Fruit fly (Drosophila melanogaster) whole organism, embryonic: ENCODE results near the gene JIL-1.

ENCODE experiments used
- Abd-B ChIP-seq: fragments of 200-800 bp; sonication (Bioruptor generic); optimal IDR thresholded peaks from 2 replicates; lab custom pipeline; 2018; ENCODE audit warnings: missing biosample characterization, mild to moderate bottlenecking, missing genetic modification characterization, moderate library complexity
- Adf1 ChIP-seq: fragments of 200-800 bp; sonication (Bioruptor generic); IDR thresholded peaks from 2 replicates; pipeline ENCODE4 v1.3.6; 2022; ENCODE audit warnings: missing biosample characterization, missing genetic modification characterization
- Antp ChIP-seq: fragments of 200-800 bp; sonication (Bioruptor generic); optimal IDR thresholded peaks from 3 replicates; lab custom pipeline; 2016; ENCODE audit warnings: missing biosample characterization, missing genetic modification characterization
- CG10462 ChIP-seq: fragments of 200-800 bp; sonication (Bioruptor generic); optimal IDR thresholded peaks from 2 replicates; lab custom pipeline; 2016; ENCODE audit warnings: missing biosample characterization, missing genetic modification characterization
- CG12299 ChIP-seq: fragments of 200-800 bp; sonication (Bioruptor generic); optimal IDR thresholded peaks from 2 replicates; lab custom pipeline; 2018; ENCODE audit warnings: missing biosample characterization, mild to moderate bottlenecking, missing genetic modification characterization
- CG1233 ChIP-seq: fragments of 200-800 bp; sonication (Bioruptor generic); optimal IDR thresholded peaks from 4 replicates; lab custom pipeline; 2018; ENCODE audit warnings: missing biosample characterization, mild to moderate bottlenecking, missing genetic modification characterization
- CG1603 ChIP-seq: fragments of 200-800 bp; sonication (Bioruptor generic); optimal IDR thresholded peaks from 2 replicates; lab custom pipeline; 2019; ENCODE audit warnings: missing biosample characterization, mild to moderate bottlenecking, missing genetic modification characterization, moderate library complexity
- CG16815 ChIP-seq: fragments of 200-800 bp; sonication (Bioruptor generic); optimal IDR thresholded peaks from 3 replicates; lab custom pipeline; 2017; ENCODE audit warnings: missing biosample characterization, mild to moderate bottlenecking, missing genetic modification characterization
- CG17385 ChIP-seq: fragments of 200-800 bp; sonication (Bioruptor generic); optimal IDR thresholded peaks from 3 replicates; lab custom pipeline; 2018; ENCODE audit warnings: missing biosample characterization, mild to moderate bottlenecking, missing genetic modification characterization
- CG2129 ChIP-seq: fragments of 200-800 bp; sonication (Bioruptor generic); IDR thresholded peaks from 2 replicates; pipeline ENCODE4 v1.3.6; 2022; ENCODE audit warnings: missing biosample characterization, missing genetic modification characterization; ENCODE audit not compliant: partially characterized antibody
- CG2712 ChIP-seq: fragments of 200-800 bp; optimal IDR thresholded peaks from 3 replicates; lab custom pipeline; 2019; ENCODE audit warnings: missing biosample characterization, mild to moderate bottlenecking, missing genetic modification characterization, moderate library complexity
- CG30403 ChIP-seq: fragments of 200-800 bp; sonication (Bioruptor generic); optimal IDR thresholded peaks from 3 replicates; lab custom pipeline; 2016; ENCODE audit warnings: missing biosample characterization, missing genetic modification characterization
- CG6854 ChIP-seq: fragments of 200-800 bp; sonication (Bioruptor generic); optimal IDR thresholded peaks from 3 replicates; lab custom pipeline; 2017; ENCODE audit warnings: missing biosample characterization, mild to moderate bottlenecking, missing genetic modification characterization
- CG7839 ChIP-seq: fragments of 200-800 bp; sonication (Bioruptor generic); optimal IDR thresholded peaks from 3 replicates; lab custom pipeline; 2018; ENCODE audit warnings: missing biosample characterization, mild to moderate bottlenecking, missing genetic modification characterization, moderate library complexity
- CG7963 ChIP-seq: fragments of 200-800 bp; sonication (Bioruptor generic); IDR thresholded peaks from 3 replicates; pipeline ENCODE4 v1.3.6; 2022; ENCODE audit warnings: missing biosample characterization, missing genetic modification characterization; ENCODE audit not compliant: partially characterized antibody
- CG8281 ChIP-seq: fragments of 200-800 bp; sonication (Bioruptor generic); optimal IDR thresholded peaks from 2 replicates; lab custom pipeline; 2018; ENCODE audit warnings: missing biosample characterization, mild to moderate bottlenecking, missing genetic modification characterization, moderate library complexity
- CG9876 ChIP-seq: fragments of 200-800 bp; sonication (Bioruptor generic); optimal IDR thresholded peaks from 2 replicates; lab custom pipeline; 2016; ENCODE audit warnings: missing biosample characterization, missing genetic modification characterization
- CrebB ChIP-seq: fragments of 200-800 bp; sonication (Bioruptor generic); optimal IDR thresholded peaks from 3 replicates; lab custom pipeline; 2018; ENCODE audit warnings: missing biosample characterization, mild to moderate bottlenecking, missing genetic modification characterization
- D ChIP-seq, 2 experiments: fragments of 200-800 bp in 1 of 2; fragments of >200 bp in 1 of 2; sonication (Bioruptor generic) in 1 of 2; optimal IDR thresholded peaks; 2 replicates in 1 of 2; 3 replicates in 1 of 2; lab custom pipeline; 2017; ENCODE audit warnings: mild to moderate bottlenecking in 1 of 2, missing biosample characterization in 1 of 2, missing genetic modification characterization in 1 of 2, missing genetic modification reagents in 1 of 2
- E2f1 ChIP-seq: fragments of 200-800 bp; sonication (Bioruptor generic); IDR thresholded peaks from 2 replicates; pipeline ENCODE4 v1.3.6; 2022; ENCODE audit warnings: missing biosample characterization, missing genetic modification characterization
- Hand ChIP-seq: fragments of 200-800 bp; sonication (Bioruptor generic); optimal IDR thresholded peaks from 2 replicates; lab custom pipeline; 2017; ENCODE audit warnings: mild to moderate bottlenecking, missing biosample characterization, missing genetic modification reagents, missing genetic modification characterization
- Hr3 ChIP-seq: fragments of 200-800 bp; sonication (Bioruptor generic); optimal IDR thresholded peaks from 3 replicates; lab custom pipeline; 2016; ENCODE audit warnings: missing biosample characterization, missing genetic modification characterization
- Myb ChIP-seq: fragments of 200-800 bp; sonication (Bioruptor generic); optimal IDR thresholded peaks from 2 replicates; lab custom pipeline; 2016; ENCODE audit warnings: missing biosample characterization, missing genetic modification characterization
- Oaz ChIP-seq: fragments of 200-800 bp; sonication (Bioruptor generic); IDR thresholded peaks from 2 replicates; pipeline ENCODE4 v1.3.6; 2022; ENCODE audit warnings: missing biosample characterization, missing genetic modification characterization
- Rx ChIP-seq: fragments of 200-800 bp; sonication (Bioruptor generic); IDR thresholded peaks from 2 replicates; pipeline ENCODE4 v1.3.6; 2022; ENCODE audit warnings: missing biosample characterization, missing genetic modification characterization
- Scr ChIP-seq: fragments of 200-800 bp; sonication (Bioruptor generic); IDR thresholded peaks from 2 replicates; pipeline ENCODE4 v1.3.6; 2022; ENCODE audit warnings: missing biosample characterization, missing genetic modification characterization; ENCODE audit not compliant: partially characterized antibody
- Sin3A ChIP-seq: fragments of >200 bp; optimal IDR thresholded peaks from 2 replicates; lab custom pipeline; 2018
- Spps ChIP-seq: fragments of 200-800 bp; sonication (Bioruptor generic); optimal IDR thresholded peaks from 2 replicates; lab custom pipeline; 2018; ENCODE audit warnings: missing biosample characterization, mild to moderate bottlenecking, missing genetic modification characterization
- Trl ChIP-seq, 3 experiments: fragments of >200 bp in 2 of 3; fragments of 200-800 bp in 1 of 3; sonication (Bioruptor generic) in 1 of 3; optimal IDR thresholded peaks; 2 replicates in 1 of 3; 3 replicates in 2 of 3; lab custom pipeline; 2016 to 2017; ENCODE audit warnings: missing biosample characterization in 1 of 3, missing genetic modification characterization in 1 of 3
- aop ChIP-seq: fragments of 200-800 bp; sonication (Bioruptor generic); IDR thresholded peaks from 2 replicates; pipeline ENCODE4 v1.3.6; 2022; ENCODE audit warnings: missing biosample characterization, missing genetic modification characterization
- bab2 ChIP-seq: fragments of 200-800 bp; sonication (Bioruptor generic); optimal IDR thresholded peaks from 2 replicates; lab custom pipeline; 2016; ENCODE audit warnings: missing biosample characterization, missing genetic modification characterization
- bcd ChIP-seq: fragments of 200-800 bp; sonication (Bioruptor generic); optimal IDR thresholded peaks from 2 replicates; lab custom pipeline; 2017; ENCODE audit warnings: missing biosample characterization, mild to moderate bottlenecking, missing genetic modification characterization
- bsh ChIP-seq, 2 experiments: fragments of 200-800 bp; sonication (Bioruptor generic); optimal IDR thresholded peaks; 2 replicates each; lab custom pipeline; 2017 to 2018; ENCODE audit warnings: mild to moderate bottlenecking in 2 of 2, missing biosample characterization in 2 of 2, missing genetic modification characterization in 2 of 2, moderate library complexity in 1 of 2
- chif ChIP-seq, 2 experiments: fragments of 200-800 bp; sonication (Bioruptor generic); optimal IDR thresholded peaks; 3 replicates each; lab custom pipeline; 2016; ENCODE audit warnings: missing biosample characterization in 2 of 2, missing genetic modification characterization in 2 of 2
- croc ChIP-seq: fragments of 200-800 bp; sonication (Bioruptor generic); conservative IDR thresholded peaks from 3 replicates; pipeline ENCODE4 v1.3.6; 2022; ENCODE audit warnings: missing biosample characterization, missing genetic modification characterization
- ems ChIP-seq: fragments of 200-800 bp; sonication (Bioruptor generic); optimal IDR thresholded peaks from 3 replicates; lab custom pipeline; 2016; ENCODE audit warnings: missing biosample characterization, missing genetic modification characterization
- ftz-f1 ChIP-seq: fragments of 200-800 bp; sonication (Bioruptor generic); optimal IDR thresholded peaks from 2 replicates; lab custom pipeline; 2016; ENCODE audit warnings: missing biosample characterization, missing genetic modification characterization
- fu2 ChIP-seq: fragments of 200-800 bp; sonication (Bioruptor generic); optimal IDR thresholded peaks from 2 replicates; lab custom pipeline; 2016; ENCODE audit warnings: missing biosample characterization, missing genetic modification characterization
- gcm ChIP-seq: fragments of 200-800 bp; sonication (Bioruptor generic); optimal IDR thresholded peaks from 2 replicates; lab custom pipeline; 2019; ENCODE audit warnings: missing biosample characterization, mild to moderate bottlenecking, missing genetic modification characterization, moderate library complexity
- gcm2 ChIP-seq: fragments of 200-800 bp; sonication (Bioruptor generic); optimal IDR thresholded peaks from 2 replicates; lab custom pipeline; 2016; ENCODE audit warnings: missing biosample characterization, missing genetic modification characterization
- gem ChIP-seq: fragments of 200-800 bp; sonication (Bioruptor generic); optimal IDR thresholded peaks from 2 replicates; lab custom pipeline; 2019; ENCODE audit warnings: missing biosample characterization, mild to moderate bottlenecking, missing genetic modification characterization, moderate library complexity
- gsb ChIP-seq: fragments of 200-800 bp; sonication (Bioruptor generic); IDR thresholded peaks from 2 replicates; pipeline ENCODE4 v1.3.6; 2022; ENCODE audit warnings: missing biosample characterization, missing genetic modification characterization
- hb ChIP-seq: fragments of 200-800 bp; sonication (Bioruptor generic); IDR thresholded peaks from 3 replicates; pipeline ENCODE4 v1.3.6; 2022; ENCODE audit warnings: missing biosample characterization, missing genetic modification characterization; ENCODE audit not compliant: partially characterized antibody
- klu ChIP-seq: fragments of 200-800 bp; sonication (Bioruptor generic); IDR thresholded peaks from 2 replicates; pipeline ENCODE4 v1.3.6; 2022; ENCODE audit warnings: missing biosample characterization, missing genetic modification characterization
- nau ChIP-seq: fragments of 200-800 bp; sonication (Bioruptor generic); optimal IDR thresholded peaks from 3 replicates; lab custom pipeline; 2017; ENCODE audit warnings: missing biosample characterization, mild to moderate bottlenecking, missing genetic modification characterization, missing genetic modification reagents
- so ChIP-seq: fragments of 200-800 bp; sonication (Bioruptor generic); IDR thresholded peaks from 3 replicates; pipeline ENCODE4 v1.3.6; 2022; ENCODE audit warnings: missing biosample characterization, missing genetic modification characterization
- sob ChIP-seq: fragments of 200-800 bp; sonication (Bioruptor generic); IDR thresholded peaks from 2 replicates; pipeline ENCODE4 v1.3.6; 2022; ENCODE audit warnings: missing biosample characterization, missing genetic modification characterization
- sqz ChIP-seq: fragments of 200-800 bp; sonication (Bioruptor generic); optimal IDR thresholded peaks from 3 replicates; lab custom pipeline; 2018; ENCODE audit warnings: missing biosample characterization, mild to moderate bottlenecking, missing genetic modification characterization
- vnd ChIP-seq: fragments of 200-800 bp; sonication (Bioruptor generic); IDR thresholded peaks from 3 replicates; pipeline ENCODE4 v1.3.6; 2022; ENCODE audit warnings: missing biosample characterization, missing genetic modification characterization; ENCODE audit not compliant: partially characterized antibody
- zf30C ChIP-seq: fragments of 200-800 bp; sonication (Bioruptor generic); optimal IDR thresholded peaks from 3 replicates; lab custom pipeline; 2018; ENCODE audit warnings: missing biosample characterization, mild to moderate bottlenecking, missing genetic modification characterization

Gene JIL-1

DNA sequence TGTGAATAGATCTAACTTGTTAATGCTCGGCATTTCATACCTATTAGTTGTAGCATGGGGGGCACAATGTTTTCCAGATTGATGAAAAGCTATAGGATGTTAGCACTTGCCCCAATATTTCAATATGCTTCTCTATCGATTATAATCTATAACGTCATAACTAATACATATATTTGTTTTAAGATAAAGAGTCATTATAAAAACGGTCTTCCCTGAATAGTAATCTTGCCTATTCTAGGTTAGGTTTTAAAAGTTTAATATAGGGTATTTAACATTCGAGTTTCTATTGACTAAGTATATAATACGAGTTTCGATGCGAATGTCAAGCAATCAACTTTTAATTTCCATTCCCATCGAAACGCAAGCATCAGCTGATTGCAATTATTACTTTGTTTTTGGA lies 31.8 kb downstream of the JIL-1 start, which contains the start of the genes CG6321 and Blos2 (continued):
- no peak for TF ChIP-seq ftz-f1 (GFP tag; lab: Kevin White, UChicago)
- no peak for TF ChIP-seq Myb
- peak; percentile 76 for TF ChIP-seq Abd-B (GFP tag; lab: Kevin White, UChicago)
- peak; percentile 33 for TF ChIP-seq CG8281 (tag; lab: Kevin White, UChicago)
- TF ChIP-seq bcd (GFP tag; lab: Kevin White, UChicago), result peak; percentile 68
- peak; percentile 94 for TF ChIP-seq CG7839 (tag; lab: Kevin White, UChicago)
- peak; percentile 55 for TF ChIP-seq ems (GFP tag; lab: Kevin White, UChicago)
- 0 out of 2 replicates have a peak, but pooled peaks have one; percentile 22 for TF ChIP-seq Adf1 (GFP tag; lab: Robert Waterston, UW)
- TF ChIP-seq CG2129 (GFP tag; lab: Robert Waterston, UW), result no peak
- no peak for TF ChIP-seq aop (GFP tag; lab: Robert Waterston, UW)
- TF ChIP-seq D (optimal IDR thresholded peaks at IDR 0.05; lab: Kevin White, UChicago), result no peak
- TF ChIP-seq D (GFP tag; optimal IDR thresholded peaks at IDR 0.05; lab: Kevin White, UChicago), result peak; percentile 61
- peak; percentile 80 for TF ChIP-seq CG6854
- TF ChIP-seq fu2 (GFP tag; lab: Kevin White, UChicago), result no peak
- TF ChIP-seq bsh (GFP tag; optimal IDR thresholded peaks at IDR 0.05; lab: Kevin White, UChicago), result peak; percentile 54 to 80
- TF ChIP-seq CG17385 (GFP tag; lab: Kevin White, UChicago), result peak; percentile 77
- peak; percentile 61 for TF ChIP-seq bab2 (GFP tag; lab: Kevin White, UChicago)
- TF ChIP-seq CG1603 (tag; lab: Kevin White, UChicago), result peak; percentile 63
- peak; percentile 54 for TF ChIP-seq Oaz (GFP tag; lab: Robert Waterston, UW)
- no peak for TF ChIP-seq vnd (GFP tag; lab: Robert Waterston, UW)
- TF ChIP-seq CrebB (tag; lab: Kevin White, UChicago), result peak; percentile 74
- TF ChIP-seq zf30C (GFP tag; lab: Kevin White, UChicago), result no peak
- peak; percentile 62 for TF ChIP-seq E2f1 (GFP tag; lab: Robert Waterston, UW)
- peak; percentile 15 for TF ChIP-seq Antp (GFP tag; lab: Kevin White, UChicago)
- peak; percentile 81 for TF ChIP-seq gcm (GFP tag; lab: Kevin White, UChicago)
- TF ChIP-seq chif (GFP tag; optimal IDR thresholded peaks at IDR 0.05; lab: Kevin White, UChicago), result peak in 1 of 2 experiments; percentile 67
- TF ChIP-seq nau (GFP tag; lab: Kevin White, UChicago), result peak; percentile 63
- peak; percentile 90 for TF ChIP-seq gem (tag; lab: Kevin White, UChicago)
- peak; percentile 20 for TF ChIP-seq sqz (GFP tag; lab: Kevin White, UChicago)
- TF ChIP-seq Scr, result no peak
- peak; percentile 89 for TF ChIP-seq CG2712
- peak; percentile 65 for TF ChIP-seq Spps (tag; lab: Kevin White, UChicago)
- peak; percentile 17; the same call in 1 of the 2 replicates for TF ChIP-seq Rx (GFP tag; lab: Robert Waterston, UW)
- peak; percentile 64 for TF ChIP-seq CG1233 (GFP tag; lab: Kevin White, UChicago)
- TF ChIP-seq CG12299, result peak; percentile 76
- TF ChIP-seq croc (GFP tag; lab: Robert Waterston, UW), result peak; percentile 48; the same call in 2 of the 3 replicates
- TF ChIP-seq CG30403 (GFP tag; lab: Kevin White, UChicago), result peak; percentile 82
- no peak for TF ChIP-seq CG7963 (GFP tag; lab: Robert Waterston, UW)
- TF ChIP-seq Sin3A, result no peak
- peak; percentile 24 for TF ChIP-seq gcm2 (GFP tag; lab: Kevin White, UChicago)
- TF ChIP-seq CG16815 (GFP tag; lab: Kevin White, UChicago), result peak; percentile 42
- TF ChIP-seq Trl (optimal IDR thresholded peaks at IDR 0.05; lab: Kevin White, UChicago), result no peak
- peak; percentile 45 for TF ChIP-seq Trl (GFP tag; optimal IDR thresholded peaks at IDR 0.05; lab: Kevin White, UChicago)
- TF ChIP-seq sob (GFP tag; lab: Robert Waterston, UW), result peak; percentile 76
- peak; percentile 74 for TF ChIP-seq gsb
- TF ChIP-seq so (GFP tag; lab: Robert Waterston, UW), result peak; percentile 53; the same call in 1 of the 3 replicates
- TF ChIP-seq CG9876, result no peak
- TF ChIP-seq Hand (GFP tag; lab: Kevin White, UChicago), result peak; percentile 62
- TF ChIP-seq klu, result peak; percentile 52
- TF ChIP-seq CG10462, result no peak
- peak; percentile 69 for TF ChIP-seq Hr3 (GFP tag; lab: Kevin White, UChicago)
- no peak for TF ChIP-seq hb (GFP tag; lab: Robert Waterston, UW)
